Worm (Caenorhabditis elegans) whole organism, L2 larva: ENCODE measurements around the gene M02B7.7.

Experiments
- C34F6.9 ChIP-seq: fragments of 150-350 bp; optimal IDR thresholded peaks from 2 replicates; lab custom pipeline; 2014; ENCODE audit warnings: missing biosample characterization, missing genetic modification characterization
- F13H6.1 ChIP-seq: sonication (generic microtip); optimal IDR thresholded peaks from 2 replicates; lab custom pipeline; 2016; ENCODE audit warnings: missing genetic modification characterization, missing compliant biosample characterization
- R02D3.7 ChIP-seq: fragments of 150-350 bp; optimal IDR thresholded peaks from 2 replicates; lab custom pipeline; 2014; ENCODE audit warnings: missing biosample characterization, missing genetic modification characterization
- Y55F3AM.14 ChIP-seq: fragments of 200-800 bp; sonication (Bioruptor generic); optimal IDR thresholded peaks from 2 replicates; lab custom pipeline; 2018; ENCODE audit warnings: mild to moderate bottlenecking, missing genetic modification characterization, missing compliant biosample characterization
- ZK546.5 ChIP-seq: sonication (generic microtip); optimal IDR thresholded peaks from 2 replicates; lab custom pipeline; 2017; ENCODE audit warnings: missing biosample characterization, missing genetic modification characterization
- alr-1 ChIP-seq: fragments of 150-350 bp; optimal IDR thresholded peaks from 2 replicates; lab custom pipeline; 2014; ENCODE audit warnings: missing biosample characterization, missing genetic modification characterization
- aly-2 ChIP-seq: fragments of 150-350 bp; optimal IDR thresholded peaks from 2 replicates; lab custom pipeline; 2014; ENCODE audit warnings: missing biosample characterization, missing genetic modification characterization
- blmp-1 ChIP-seq: sonication (generic microtip); optimal IDR thresholded peaks from 2 replicates; lab custom pipeline; 2017; ENCODE audit warnings: missing genetic modification characterization, mild to moderate bottlenecking, missing compliant biosample characterization, antibody characterized with exemption, moderate library complexity; ENCODE audit not compliant: insufficient read depth
- ceh-16 ChIP-seq: fragments of 150-350 bp; optimal IDR thresholded peaks from 2 replicates; lab custom pipeline; 2014; ENCODE audit warnings: missing biosample characterization, missing genetic modification characterization
- ceh-82 ChIP-seq: fragments of 150-350 bp; optimal IDR thresholded peaks from 2 replicates; lab custom pipeline; 2014; ENCODE audit warnings: missing biosample characterization, missing genetic modification characterization
- crh-2 ChIP-seq: sonication (generic microtip); optimal IDR thresholded peaks from 2 replicates; lab custom pipeline; 2017; ENCODE audit warnings: missing biosample characterization, missing genetic modification characterization
- dmd-4 ChIP-seq: sonication (generic microtip); optimal IDR thresholded peaks from 2 replicates; lab custom pipeline; 2017; ENCODE audit warnings: missing biosample characterization, missing genetic modification characterization
- egl-27 ChIP-seq: sonication (generic microtip); optimal IDR thresholded peaks from 3 replicates; lab custom pipeline; 2017; ENCODE audit warnings: missing biosample characterization, missing genetic modification reagents, missing genetic modification characterization
- elt-1 ChIP-seq: fragments of 150-350 bp; optimal IDR thresholded peaks from 2 replicates; lab custom pipeline; 2014; ENCODE audit warnings: missing biosample characterization, missing genetic modification characterization
- elt-3 ChIP-seq: sonication (generic microtip); optimal IDR thresholded peaks from 2 replicates; lab custom pipeline; 2017; ENCODE audit warnings: missing biosample characterization, missing genetic modification characterization
- fos-1 ChIP-seq: fragments of 150-350 bp; optimal IDR thresholded peaks from 2 replicates; lab custom pipeline; 2014; ENCODE audit warnings: missing biosample characterization, missing genetic modification characterization
- gmeb-1 ChIP-seq: fragments of 150-350 bp; optimal IDR thresholded peaks from 2 replicates; lab custom pipeline; 2014; ENCODE audit warnings: missing biosample characterization, missing genetic modification characterization
- lin-13 ChIP-seq: fragments of 150-350 bp; optimal IDR thresholded peaks from 2 replicates; lab custom pipeline; 2014; ENCODE audit warnings: missing biosample characterization, missing genetic modification reagents, missing genetic modification characterization
- mab-5 ChIP-seq: fragments of 150-350 bp; optimal IDR thresholded peaks from 2 replicates; lab custom pipeline; 2014; ENCODE audit warnings: missing biosample characterization, missing genetic modification characterization
- mdl-1 ChIP-seq, 2 experiments: fragments of 150-350 bp in 1 of 2; sonication (generic microtip) in 1 of 2; optimal IDR thresholded peaks; 2 replicates each; lab custom pipeline; 2017; ENCODE audit warnings: missing biosample characterization in 2 of 2, missing genetic modification characterization in 2 of 2
- nhr-10 ChIP-seq: sonication (generic microtip); optimal IDR thresholded peaks from 2 replicates; lab custom pipeline; 2017; ENCODE audit warnings: missing biosample characterization, missing genetic modification characterization
- nhr-11 ChIP-seq: fragments of 150-350 bp; optimal IDR thresholded peaks from 2 replicates; lab custom pipeline; 2014; ENCODE audit warnings: missing biosample characterization, missing genetic modification characterization
- nhr-12 ChIP-seq: fragments of 150-350 bp; optimal IDR thresholded peaks from 2 replicates; lab custom pipeline; 2014; ENCODE audit warnings: missing biosample characterization, missing genetic modification characterization
- nhr-129 ChIP-seq: fragments of 150-350 bp; optimal IDR thresholded peaks from 2 replicates; lab custom pipeline; 2014; ENCODE audit warnings: missing biosample characterization, missing genetic modification characterization
- nhr-23 ChIP-seq: fragments of 150-350 bp; optimal IDR thresholded peaks from 2 replicates; lab custom pipeline; 2014; ENCODE audit warnings: missing biosample characterization, missing genetic modification reagents, missing genetic modification characterization
- nhr-237 ChIP-seq: fragments of 150-350 bp; optimal IDR thresholded peaks from 2 replicates; lab custom pipeline; 2014; ENCODE audit warnings: missing biosample characterization, missing genetic modification characterization
- nhr-25 ChIP-seq: fragments of 150-350 bp; sonication (generic microtip); optimal IDR thresholded peaks from 3 replicates; lab custom pipeline; 2014; ENCODE audit warnings: missing biosample characterization, missing genetic modification characterization
- nhr-77 ChIP-seq: fragments of 150-350 bp; optimal IDR thresholded peaks from 2 replicates; lab custom pipeline; 2014; ENCODE audit warnings: missing biosample characterization, missing genetic modification characterization
- peb-1 ChIP-seq: fragments of 150-350 bp; optimal IDR thresholded peaks from 2 replicates; lab custom pipeline; 2014; ENCODE audit warnings: missing biosample characterization, missing genetic modification characterization
- sem-4 ChIP-seq: fragments of 150-350 bp; optimal IDR thresholded peaks from 2 replicates; lab custom pipeline; 2014; ENCODE audit warnings: missing biosample characterization, missing genetic modification reagents, missing genetic modification characterization
- skn-1 ChIP-seq: sonication (generic microtip); optimal IDR thresholded peaks from 2 replicates; lab custom pipeline; 2017; ENCODE audit warnings: missing biosample characterization, missing genetic modification characterization
- sma-3 ChIP-seq: sonication (generic microtip); optimal IDR thresholded peaks from 2 replicates; lab custom pipeline; 2016; ENCODE audit warnings: missing genetic modification reagents, missing genetic modification characterization, missing compliant biosample characterization
- sma-9 ChIP-seq, 2 experiments: fragments of 150-350 bp in 1 of 2; sonication (generic microtip) in 1 of 2; optimal IDR thresholded peaks; 2 replicates each; lab custom pipeline; 2014 to 2016; ENCODE audit warnings: missing genetic modification characterization in 2 of 2, mild to moderate bottlenecking in 1 of 2, missing biosample characterization in 1 of 2, missing compliant biosample characterization in 1 of 2, missing genetic modification reagents in 1 of 2, moderate library complexity in 1 of 2
- unc-39 ChIP-seq: fragments of 150-350 bp; optimal IDR thresholded peaks from 2 replicates; lab custom pipeline; 2014; ENCODE audit warnings: missing biosample characterization, missing genetic modification characterization
- unc-55 ChIP-seq: fragments of 150-350 bp; sonication (generic microtip); optimal IDR thresholded peaks from 3 replicates; lab custom pipeline; 2014; ENCODE audit warnings: missing biosample characterization, missing genetic modification reagents, missing genetic modification characterization
- unc-62 ChIP-seq: fragments of 150-350 bp; optimal IDR thresholded peaks from 2 replicates; lab custom pipeline; 2014; ENCODE audit warnings: missing biosample characterization, missing genetic modification reagents, missing genetic modification characterization
- zag-1 ChIP-seq: fragments of 150-350 bp; optimal IDR thresholded peaks from 2 replicates; lab custom pipeline; 2014; ENCODE audit warnings: missing biosample characterization, missing genetic modification characterization
- ztf-1 ChIP-seq: fragments of 200-800 bp; sonication (Bioruptor generic); conservative IDR thresholded peaks from 2 replicates; pipeline ENCODE4 v1.3.6; 2022; ENCODE audit warnings: missing genetic modification characterization, missing compliant biosample characterization

The M02B7.7 gene

DNA sequence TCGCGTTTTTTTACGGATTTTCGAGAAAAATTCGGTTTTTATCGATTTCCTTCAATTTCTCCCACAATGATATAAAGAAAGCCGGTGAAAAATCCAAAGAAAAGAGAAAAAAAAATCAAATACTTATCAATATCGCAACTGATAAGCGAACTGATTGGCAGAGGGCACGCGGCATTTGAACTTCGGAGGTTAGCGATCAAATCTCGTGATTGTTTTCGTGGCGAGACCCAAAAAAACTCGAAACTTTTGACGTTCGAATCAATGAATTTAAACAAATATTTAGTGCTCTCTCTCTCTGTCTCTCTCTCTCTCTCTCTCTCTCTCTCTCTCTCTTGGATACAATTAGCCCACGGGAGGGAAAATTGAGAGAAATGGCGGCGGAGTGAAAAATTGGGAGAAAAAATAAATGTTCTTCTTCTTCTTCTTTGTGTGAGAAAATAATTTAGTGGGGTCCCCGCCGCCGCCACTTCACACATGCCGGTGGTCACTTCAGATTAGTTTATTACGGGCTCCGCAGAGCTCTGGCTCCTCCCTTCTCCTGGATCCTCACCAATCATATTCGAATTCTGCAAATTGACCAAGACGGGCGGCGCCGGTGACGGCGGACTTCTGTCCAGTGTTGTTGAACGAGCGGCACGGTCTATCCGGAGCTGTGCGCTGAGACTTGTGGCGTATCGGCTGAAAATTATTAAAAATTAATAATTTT lies 7.7 kb upstream of the M02B7.7 start:
- TF ChIP-seq F13H6.1 (tag; lab: Kevin White, UChicago) (no peak), skn-1 (tag; lab: Kevin White, UChicago) (no peak), aly-2 (no peak), sma-9 (GFP tag; optimal IDR thresholded peaks at IDR 0.05; lab: Kevin White, UChicago) (peak; percentile 59), sma-9 (tag; optimal IDR thresholded peaks at IDR 0.05; lab: Kevin White, UChicago) (no peak), peb-1 (tag; lab: Kevin White, UChicago) (no peak), fos-1 (peak; percentile 21), nhr-25 (tag; lab: Kevin White, UChicago) (no peak), Y55F3AM.14 (GFP tag; lab: Kevin White, UChicago) (no peak), lin-13 (GFP tag; lab: Kevin White, UChicago) (no peak), crh-2 (tag; lab: Kevin White, UChicago) (peak; percentile 20), nhr-129 (tag; lab: Kevin White, UChicago) (no peak), nhr-12 (tag; lab: Kevin White, UChicago) (no peak), C34F6.9 (tag; lab: Kevin White, UChicago) (peak; percentile 12), alr-1 (tag; lab: Kevin White, UChicago) (no peak), gmeb-1 (tag; lab: Kevin White, UChicago) (peak; percentile 27), zag-1 (tag; lab: Kevin White, UChicago) (no peak)

ce11 chrIV:3812812-3813211 lies 5.8 kb upstream of the M02B7.7 start:
- no peak for TF ChIP-seq elt-3
- no peak for TF ChIP-seq ztf-1 (GFP tag; lab: Robert Waterston, UW)
- no peak for TF ChIP-seq lin-13 (GFP tag; lab: Kevin White, UChicago)
- no peak for TF ChIP-seq unc-39 (tag; lab: Kevin White, UChicago)
- TF ChIP-seq unc-62 (GFP tag; lab: Kevin White, UChicago) = no peak
- no peak for TF ChIP-seq blmp-1 (tag; lab: Kevin White, UChicago)
- no peak for TF ChIP-seq Y55F3AM.14 (GFP tag; lab: Kevin White, UChicago)
- TF ChIP-seq ceh-16 (tag; lab: Kevin White, UChicago) = no peak
- TF ChIP-seq R02D3.7 (tag; lab: Kevin White, UChicago) = no peak
- no peak for TF ChIP-seq skn-1 (tag; lab: Kevin White, UChicago)
- no peak for TF ChIP-seq fos-1
- no peak for TF ChIP-seq zag-1 (tag; lab: Kevin White, UChicago)
- no peak for TF ChIP-seq nhr-237 (tag; lab: Kevin White, UChicago)
- TF ChIP-seq nhr-77 (tag; lab: Kevin White, UChicago) = no peak
- no peak for TF ChIP-seq mdl-1 (tag; optimal IDR thresholded peaks at IDR 0.05; lab: Kevin White, UChicago)

ce11 chrIV:3807545-3807944 lies 553 bp upstream of the M02B7.7 start:
- TF ChIP-seq sma-3 (GFP tag; lab: Kevin White, UChicago) (no peak), ceh-16 (tag; lab: Kevin White, UChicago) (no peak), Y55F3AM.14 (GFP tag; lab: Kevin White, UChicago) (no peak), mdl-1 (tag; optimal IDR thresholded peaks at IDR 0.05; lab: Kevin White, UChicago) (no peak), ztf-1 (GFP tag; lab: Robert Waterston, UW) (no peak), gmeb-1 (tag; lab: Kevin White, UChicago) (no peak), unc-55 (GFP tag; lab: Kevin White, UChicago) (no peak), F13H6.1 (tag; lab: Kevin White, UChicago) (no peak), nhr-10 (tag; lab: Kevin White, UChicago) (no peak), egl-27 (no peak)

ce11 chrIV:3805219-3805618 lies 1.8 kb downstream of the M02B7.7 start, which contains the start of gene fbxc-47:
Gene fbxc-47, plus strand, starts transcription at chrIV:3805519.
- TF ChIP-seq zag-1 (tag; lab: Kevin White, UChicago) (no peak), nhr-23 (tag; lab: Kevin White, UChicago) (no peak), nhr-77 (tag; lab: Kevin White, UChicago) (no peak), gmeb-1 (tag; lab: Kevin White, UChicago) (no peak), ztf-1 (GFP tag; lab: Robert Waterston, UW) (no peak), fos-1 (no peak), aly-2 (no peak), peb-1 (tag; lab: Kevin White, UChicago) (no peak), dmd-4 (no peak), ZK546.5 (tag; lab: Kevin White, UChicago) (no peak), mab-5 (tag; lab: Kevin White, UChicago) (no peak), alr-1 (tag; lab: Kevin White, UChicago) (no peak), Y55F3AM.14 (GFP tag; lab: Kevin White, UChicago) (no peak), ceh-82 (tag; lab: Kevin White, UChicago) (no peak), sem-4 (tag; lab: Kevin White, UChicago) (no peak), ceh-16 (tag; lab: Kevin White, UChicago) (no peak), elt-1 (no peak), nhr-11 (tag; lab: Kevin White, UChicago) (no peak)
- TF ChIP-seq, all 48 proteins: peak for 0
